Worm (Caenorhabditis elegans) whole organism, L1 larva: ENCODE results near the gene Y53F4B.24.

Experiments
- C16A3.4 ChIP-seq: fragments of 150-350 bp; optimal IDR thresholded peaks from 2 replicates; lab custom pipeline; 2014; ENCODE audit warnings: missing biosample characterization, missing genetic modification characterization
- C34B4.2 ChIP-seq: sonication (generic microtip); optimal IDR thresholded peaks from 2 replicates; lab custom pipeline; 2017; ENCODE audit warnings: mild to moderate bottlenecking, missing genetic modification characterization, missing compliant biosample characterization
- F16B12.6 ChIP-seq: fragments of 150-350 bp; optimal IDR thresholded peaks from 2 replicates; lab custom pipeline; 2014; ENCODE audit warnings: missing biosample characterization, missing genetic modification characterization
- Y116A8C.19 ChIP-seq: sonication (generic microtip); optimal IDR thresholded peaks from 2 replicates; lab custom pipeline; 2016; ENCODE audit warnings: missing compliant biosample characterization, missing genetic modification characterization, borderline replicate concordance
- aly-2 ChIP-seq: fragments of 150-350 bp; optimal IDR thresholded peaks from 2 replicates; lab custom pipeline; 2014; ENCODE audit warnings: missing biosample characterization, missing genetic modification characterization
- blmp-1 ChIP-seq: fragments of 150-350 bp; optimal IDR thresholded peaks from 2 replicates; lab custom pipeline; 2014; ENCODE audit warnings: missing biosample characterization, missing genetic modification characterization
- ceh-82 ChIP-seq, 3 experiments: fragments of 150-350 bp in 1 of 3; sonication (generic microtip) in 2 of 3; optimal IDR thresholded peaks; 2 replicates each; lab custom pipeline; 2014 to 2017; ENCODE audit warnings: missing biosample characterization in 3 of 3, missing genetic modification characterization in 3 of 3
- ceh-88 ChIP-seq: fragments of 200-800 bp; sonication (Bioruptor generic); IDR thresholded peaks from 2 replicates; pipeline ENCODE4 v1.3.6; 2022; ENCODE audit warnings: missing genetic modification characterization, missing compliant biosample characterization
- dpl-1 ChIP-seq, 3 experiments: fragments of 150-350 bp in 2 of 3; sonication (generic microtip) in 1 of 3; optimal IDR thresholded peaks; 2 replicates each; lab custom pipeline; 2014 to 2017; ENCODE audit warnings: missing biosample characterization in 3 of 3, missing genetic modification characterization in 3 of 3, missing genetic modification reagents in 3 of 3
- dsc-1 ChIP-seq: sonication (generic microtip); optimal IDR thresholded peaks from 2 replicates; lab custom pipeline; 2016; ENCODE audit warnings: mild to moderate bottlenecking, missing genetic modification characterization, missing compliant biosample characterization
- efl-1 ChIP-seq, 4 experiments: fragments of 150-350 bp; optimal IDR thresholded peaks in 3 of 4; peaks in 1 of 4; 1 replicate in 1 of 4; 2 replicates in 3 of 4; lab custom pipeline; 2014; ENCODE audit warnings: missing biosample characterization in 2 of 4, missing genetic modification characterization in 2 of 4, missing genetic modification reagents in 2 of 4
- efl-3 ChIP-seq: fragments of 200-800 bp; sonication (Bioruptor generic); optimal IDR thresholded peaks from 2 replicates; lab custom pipeline; 2018; ENCODE audit warnings: mild to moderate bottlenecking, missing genetic modification characterization, missing compliant biosample characterization
- egl-13 ChIP-seq: sonication (generic microtip); optimal IDR thresholded peaks from 2 replicates; lab custom pipeline; 2016; ENCODE audit warnings: missing genotype, missing genetic modification reagents, missing genetic modification characterization, missing compliant biosample characterization
- elt-3 ChIP-seq, 6 experiments: fragments of 150-350 bp in 1 of 6; sonication (generic microtip); optimal IDR thresholded peaks; 2 replicates each; lab custom pipeline; 2017 to 2018; ENCODE audit warnings: missing biosample characterization in 6 of 6, missing genetic modification characterization in 6 of 6, inconsistent platforms in 1 of 6
- ets-5 ChIP-seq: fragments of 200-800 bp; sonication (Bioruptor generic); IDR thresholded peaks from 2 replicates; pipeline ENCODE4 v1.3.6; 2022; ENCODE audit warnings: missing genetic modification characterization, missing compliant biosample characterization
- fkh-10 ChIP-seq: sonication (generic microtip); optimal IDR thresholded peaks from 2 replicates; lab custom pipeline; 2017; ENCODE audit warnings: missing biosample characterization, missing genetic modification reagents, missing genetic modification characterization
- hpl-2 ChIP-seq: fragments of 150-350 bp; optimal IDR thresholded peaks from 2 replicates; lab custom pipeline; 2014; ENCODE audit warnings: missing biosample characterization, missing genetic modification reagents, missing genetic modification characterization
- isw-1 ChIP-seq: fragments of 200-800 bp; sonication (Bioruptor generic); IDR thresholded peaks from 2 replicates; pipeline ENCODE4 v1.3.6; 2022; ENCODE audit warnings: missing genetic modification characterization, missing compliant biosample characterization
- lin-13 ChIP-seq: fragments of 150-350 bp; optimal IDR thresholded peaks from 2 replicates; lab custom pipeline; 2014; ENCODE audit warnings: missing biosample characterization, missing genetic modification reagents, missing genetic modification characterization
- lin-14 ChIP-seq: fragments of 200-800 bp; sonication (Bioruptor generic); optimal IDR thresholded peaks from 2 replicates; lab custom pipeline; 2018; ENCODE audit warnings: mild to moderate bottlenecking, missing genetic modification characterization, moderate library complexity, missing compliant biosample characterization
- lin-15B ChIP-seq: fragments of 150-350 bp; sonication (generic microtip); optimal IDR thresholded peaks from 3 replicates; lab custom pipeline; 2014; ENCODE audit warnings: missing biosample characterization, missing genetic modification characterization
- lin-35 ChIP-seq, 2 experiments: fragments of 150-350 bp; optimal IDR thresholded peaks; 2 replicates each; lab custom pipeline; 2014; ENCODE audit warnings: missing biosample characterization in 2 of 2, missing genetic modification characterization in 2 of 2, missing genetic modification reagents in 2 of 2
- lsy-2 ChIP-seq, 2 experiments: fragments of 150-350 bp; optimal IDR thresholded peaks; 2 replicates each; lab custom pipeline; 2014; ENCODE audit warnings: missing biosample characterization in 2 of 2, missing genetic modification characterization in 2 of 2
- mdl-1 ChIP-seq, 2 experiments: fragments of 150-350 bp; optimal IDR thresholded peaks; 2 replicates each; lab custom pipeline; 2014 to 2017; ENCODE audit warnings: missing biosample characterization in 2 of 2, missing genetic modification characterization in 2 of 2, inconsistent platforms in 1 of 2
- mep-1 ChIP-seq: fragments of 150-350 bp; optimal IDR thresholded peaks from 2 replicates; lab custom pipeline; 2014; ENCODE audit warnings: missing biosample characterization, missing genetic modification characterization
- nhr-12 ChIP-seq: sonication (generic microtip); optimal IDR thresholded peaks from 2 replicates; lab custom pipeline; 2017; ENCODE audit warnings: missing biosample characterization, missing genetic modification characterization
- nhr-19 ChIP-seq: fragments of 200-800 bp; sonication (Bioruptor generic); conservative IDR thresholded peaks from 2 replicates; pipeline ENCODE4 v1.3.6; 2022; ENCODE audit warnings: missing genetic modification characterization, missing compliant biosample characterization
- nhr-20 ChIP-seq: sonication (generic microtip); optimal IDR thresholded peaks from 2 replicates; lab custom pipeline; 2016; ENCODE audit warnings: mild to moderate bottlenecking, missing genetic modification characterization, missing compliant biosample characterization
- nhr-47 ChIP-seq: sonication (generic microtip); optimal IDR thresholded peaks from 2 replicates; lab custom pipeline; 2016; ENCODE audit warnings: mild to moderate bottlenecking, missing genetic modification characterization, moderate library complexity, missing compliant biosample characterization
- nhr-71 ChIP-seq: sonication (generic microtip); optimal IDR thresholded peaks from 2 replicates; lab custom pipeline; 2016; ENCODE audit warnings: mild to moderate bottlenecking, missing genetic modification characterization, moderate library complexity, missing compliant biosample characterization
- nhr-77 ChIP-seq: fragments of 150-350 bp; optimal IDR thresholded peaks from 2 replicates; lab custom pipeline; 2014; ENCODE audit warnings: missing biosample characterization, missing genetic modification characterization
- nhr-84 ChIP-seq: sonication (generic microtip); optimal IDR thresholded peaks from 2 replicates; lab custom pipeline; 2017; ENCODE audit warnings: missing biosample characterization, missing genetic modification characterization
- pqm-1 ChIP-seq: sonication (generic microtip); optimal IDR thresholded peaks from 3 replicates; lab custom pipeline; 2017; ENCODE audit warnings: missing biosample characterization, missing genetic modification characterization
- rnt-1 ChIP-seq: sonication (generic microtip); optimal IDR thresholded peaks from 2 replicates; lab custom pipeline; 2016; ENCODE audit warnings: mild to moderate bottlenecking, missing genetic modification characterization, moderate library complexity, missing compliant biosample characterization
- skn-1 ChIP-seq: fragments of 150-350 bp; optimal IDR thresholded peaks from 2 replicates; lab custom pipeline; 2014; ENCODE audit warnings: missing biosample characterization, missing genetic modification characterization
- snu-23 ChIP-seq: sonication (generic microtip); optimal IDR thresholded peaks from 2 replicates; lab custom pipeline; 2016; ENCODE audit warnings: missing genetic modification characterization, missing compliant biosample characterization
- sptf-1 ChIP-seq: fragments of 150-350 bp; optimal IDR thresholded peaks from 2 replicates; lab custom pipeline; 2014; ENCODE audit warnings: missing biosample characterization, missing genetic modification characterization
- sup-37 ChIP-seq: fragments of 200-800 bp; sonication (Bioruptor generic); optimal IDR thresholded peaks from 2 replicates; lab custom pipeline; 2018; ENCODE audit warnings: mild to moderate bottlenecking, missing genetic modification characterization, missing compliant biosample characterization
- swsn-7 ChIP-seq: sonication (generic microtip); optimal IDR thresholded peaks from 2 replicates; lab custom pipeline; 2016; ENCODE audit warnings: missing genetic modification characterization, missing compliant biosample characterization
- tbx-2 ChIP-seq: sonication (generic microtip); optimal IDR thresholded peaks from 2 replicates; lab custom pipeline; 2016; ENCODE audit warnings: missing genetic modification characterization, missing compliant biosample characterization
- unc-130 ChIP-seq: fragments of 150-350 bp; optimal IDR thresholded peaks from 2 replicates; lab custom pipeline; 2017; ENCODE audit warnings: missing biosample characterization, missing genetic modification characterization, inconsistent platforms
- unc-62 ChIP-seq: fragments of 150-350 bp; optimal IDR thresholded peaks from 2 replicates; lab custom pipeline; 2014; ENCODE audit warnings: missing biosample characterization, missing genetic modification reagents, missing genetic modification characterization
- zag-1 ChIP-seq: fragments of 150-350 bp; optimal IDR thresholded peaks from 2 replicates; lab custom pipeline; 2014; ENCODE audit warnings: missing biosample characterization, missing genetic modification characterization
- zip-4 ChIP-seq: fragments of 200-800 bp; sonication (Bioruptor generic); optimal IDR thresholded peaks from 2 replicates; lab custom pipeline; 2018; ENCODE audit warnings: mild to moderate bottlenecking, missing genetic modification characterization, moderate library complexity, missing compliant biosample characterization
- ztf-4 ChIP-seq: fragments of 150-350 bp; optimal IDR thresholded peaks from 2 replicates; lab custom pipeline; 2014; ENCODE audit warnings: missing biosample characterization, missing genetic modification characterization

The Y53F4B.24 gene

ce11 chrII:15130512-15130911 lies 3.7 kb downstream of the Y53F4B.24 start, which contains the start of gene Y53F4B.62:
Gene Y53F4B.62, minus strand, starts transcription at chrII:15130612.
- TF ChIP-seq C16A3.4 (no peak), ceh-88 (GFP tag; lab: Robert Waterston, UW) (no peak), elt-3 (tag; optimal IDR thresholded peaks at IDR 0.05; lab: Kevin White, UChicago) (no peak), skn-1 (tag; lab: Kevin White, UChicago) (no peak), snu-23 (GFP tag; lab: Kevin White, UChicago) (no peak), isw-1 (no peak), ztf-4 (tag; lab: Kevin White, UChicago) (no peak), zag-1 (tag; lab: Kevin White, UChicago) (no peak), lin-15B (tag; lab: Kevin White, UChicago) (no peak), C34B4.2 (tag; lab: Kevin White, UChicago) (no peak), pqm-1 (tag; lab: Kevin White, UChicago) (no peak)

ce11 chrII:15124193-15124592 lies 10.0 kb downstream of the Y53F4B.24 start, which contains the start of gene Y53F4B.23:
Gene Y53F4B.23, plus strand, starts transcription at chrII:15124504.
- TF ChIP-seq fkh-10 (GFP tag; lab: Kevin White, UChicago) (no peak), ceh-82 (tag; optimal IDR thresholded peaks at IDR 0.05; lab: Kevin White, UChicago) (no peak), efl-3 (no peak), nhr-77 (tag; lab: Kevin White, UChicago) (no peak), pqm-1 (tag; lab: Kevin White, UChicago) (no peak), sptf-1 (tag; lab: Kevin White, UChicago) (no peak), nhr-12 (tag; lab: Kevin White, UChicago) (no peak), zip-4 (GFP tag; lab: Kevin White, UChicago) (no peak), Y116A8C.19 (no peak), swsn-7 (no peak), snu-23 (GFP tag; lab: Kevin White, UChicago) (no peak), blmp-1 (tag; lab: Kevin White, UChicago) (no peak), sup-37 (GFP tag; lab: Kevin White, UChicago) (no peak)

- TF ChIP-seq unc-130, result peak; percentile 54
- peak; percentile 97 for TF ChIP-seq F16B12.6 (tag; lab: Kevin White, UChicago)
- TF ChIP-seq mdl-1 (tag; optimal IDR thresholded peaks at IDR 0.05; lab: Kevin White, UChicago), result peak in 1 of 2 experiments; percentile 31
- peak; percentile 73 to 77 for TF ChIP-seq lin-35 (GFP tag; optimal IDR thresholded peaks at IDR 0.05; lab: Kevin White, UChicago)
- TF ChIP-seq nhr-71 (tag; lab: Kevin White, UChicago), result peak; percentile 41
- no peak for TF ChIP-seq unc-62 (GFP tag; lab: Kevin White, UChicago)
- peak; percentile 26; the same call in 1 of the 2 replicates for TF ChIP-seq nhr-19 (GFP tag; lab: Robert Waterston, UW)
- peak; percentile 15 for TF ChIP-seq dsc-1 (tag; lab: Kevin White, UChicago)
- peak; percentile 75 for TF ChIP-seq C16A3.4
- TF ChIP-seq nhr-20 (tag; lab: Kevin White, UChicago), result peak; percentile 42
- peak; percentile 66 for TF ChIP-seq rnt-1 (tag; lab: Kevin White, UChicago)
- TF ChIP-seq hpl-2 (GFP tag; lab: Kevin White, UChicago), result peak; percentile 63
- peak; percentile 11; the same call in 1 of the 2 replicates for TF ChIP-seq isw-1
- TF ChIP-seq swsn-7, result peak; percentile 34
- peak; percentile 61 to 68 (median 68) for TF ChIP-seq dpl-1 (GFP tag; optimal IDR thresholded peaks at IDR 0.05; lab: Kevin White, UChicago)
- peak; percentile 11 for TF ChIP-seq lin-15B (tag; lab: Kevin White, UChicago)
- TF ChIP-seq skn-1 (tag; lab: Kevin White, UChicago), result peak; percentile 43
- peak; percentile 21 for TF ChIP-seq lin-13
- TF ChIP-seq elt-3 (tag; optimal IDR thresholded peaks at IDR 0.05; lab: Kevin White, UChicago), result peak in 1 of 6 experiments; percentile 1
- TF ChIP-seq pqm-1 (tag; lab: Kevin White, UChicago), result no peak
- peak; percentile 84 for TF ChIP-seq zip-4 (GFP tag; lab: Kevin White, UChicago)
- TF ChIP-seq mep-1 (tag; lab: Kevin White, UChicago), result peak; percentile 63
- TF ChIP-seq egl-13 (tag; lab: Kevin White, UChicago), result no peak
- TF ChIP-seq lsy-2 (tag; optimal IDR thresholded peaks at IDR 0.05; lab: Kevin White, UChicago), result peak; percentile 49 to 74
- peak; percentile 34 for TF ChIP-seq nhr-47 (tag; lab: Kevin White, UChicago)
- TF ChIP-seq lin-14 (GFP tag; lab: Kevin White, UChicago), result peak; percentile 58
- no peak for TF ChIP-seq ets-5 (GFP tag; lab: Robert Waterston, UW)
- peak; percentile 20 for TF ChIP-seq tbx-2 (tag; lab: Kevin White, UChicago)
- no peak for TF ChIP-seq aly-2 (tag; lab: Kevin White, UChicago)
- no peak for TF ChIP-seq nhr-84 (tag; lab: Kevin White, UChicago)
- TF ChIP-seq ceh-82 (tag; optimal IDR thresholded peaks at IDR 0.05; lab: Kevin White, UChicago), result peak; percentile 50 to 63 (median 52)
- TF ChIP-seq nhr-77 (tag; lab: Kevin White, UChicago), result peak; percentile 76
- TF ChIP-seq efl-1 (optimal IDR thresholded peaks at IDR 0.05; lab: Kevin White, UChicago), result peak; percentile 71 to 78
- TF ChIP-seq efl-1 (GFP tag; optimal IDR thresholded peaks at IDR 0.05 in 1 of 2; lab: Kevin White, UChicago), result peak; percentile 70 to 91
Observed at ce11 chrII:15119537-15120360, 14.5 kb downstream of the Y53F4B.24 start, which contains the start of gene arp-1. Gene arp-1, plus strand, starts transcription at chrII:15120301.
